Fruit fly (Drosophila melanogaster): Measurements from ENCODE around the gene JTBR.

Gene JTBR

dm6 chr3L:1794943-1795696, 7.5 kb downstream of the JTBR start, which contains the start of the genes alpha-Spec, dlt and Cdc37:
TSS of gene alpha-Spec (minus strand) at chr3L:1795328.
TSS of gene dlt (minus strand) at chr3L:1795328.
TSS of gene Cdc37 (plus strand) at chr3L:1795392.
- TF ChIP-seq CG17801 (GFP tag; optimal IDR thresholded peaks at IDR 0.05; ENCODE audit: partially characterized antibody), result peak; percentile 75

DNA sequence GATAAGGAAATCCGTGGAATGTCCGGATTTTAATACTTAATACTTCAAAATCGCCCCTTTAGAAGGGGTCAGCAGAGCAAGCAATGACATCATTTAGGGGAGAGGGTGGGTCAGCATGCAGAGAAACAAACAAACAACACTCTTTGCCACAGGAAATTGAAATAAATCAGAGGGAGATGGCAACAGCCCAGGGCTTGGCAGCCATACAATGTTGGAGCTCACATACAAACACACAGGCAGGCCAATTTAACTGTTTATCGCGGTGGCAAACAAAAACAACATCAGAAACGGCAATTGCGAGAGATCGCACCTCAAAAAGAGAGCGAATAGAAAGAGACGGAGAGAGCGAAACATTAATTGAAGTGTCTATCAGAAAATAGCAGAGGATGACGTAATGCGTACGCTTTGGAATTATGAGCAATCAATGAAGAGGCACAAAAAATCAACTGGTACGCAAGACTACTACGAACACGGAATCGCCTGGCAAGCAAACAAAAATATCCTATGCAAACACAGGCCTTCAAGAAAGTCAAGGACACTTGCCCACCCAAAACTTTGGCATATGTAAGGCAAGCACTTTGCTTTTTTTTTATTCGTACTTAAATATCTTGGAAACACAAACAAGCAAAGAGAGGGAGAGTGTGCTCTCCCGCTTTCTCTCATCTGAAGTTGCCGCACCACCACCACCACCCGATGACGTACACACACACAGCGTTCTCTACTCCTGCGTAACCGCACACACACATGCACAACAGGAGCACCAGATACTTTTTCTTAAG, 8.3 kb downstream of the JTBR start:
- peak; percentile 3 for TF ChIP-seq CG17801 (GFP tag; optimal IDR thresholded peaks at IDR 0.05; ENCODE audit: partially characterized antibody)

dm6 chr3L:1789339-1789738, 13.3 kb downstream of the JTBR start:
- TF ChIP-seq CG17801 (GFP tag; optimal IDR thresholded peaks at IDR 0.05; ENCODE audit: partially characterized antibody), result no peak

DNA sequence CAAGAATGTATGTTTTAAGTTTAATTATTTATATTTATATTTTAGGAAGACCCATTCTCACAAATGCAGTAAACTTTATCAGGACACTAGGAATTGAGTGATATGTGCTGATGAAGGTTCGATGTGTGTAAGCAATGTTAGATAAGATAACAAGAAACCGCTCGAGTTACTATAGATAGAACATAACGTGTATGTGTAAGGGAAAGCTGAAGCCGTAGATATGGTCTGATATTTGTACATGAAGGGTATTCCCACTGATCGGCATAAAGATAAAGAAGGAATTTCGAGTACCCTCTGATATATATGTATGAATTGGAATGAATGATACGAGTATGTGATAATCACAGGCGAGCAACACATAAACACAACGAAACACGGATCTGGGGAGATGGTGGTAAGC, 18.6 kb downstream of the JTBR start:
- no peak for TF ChIP-seq CG17801 (GFP tag; optimal IDR thresholded peaks at IDR 0.05; ENCODE audit: partially characterized antibody)

DNA sequence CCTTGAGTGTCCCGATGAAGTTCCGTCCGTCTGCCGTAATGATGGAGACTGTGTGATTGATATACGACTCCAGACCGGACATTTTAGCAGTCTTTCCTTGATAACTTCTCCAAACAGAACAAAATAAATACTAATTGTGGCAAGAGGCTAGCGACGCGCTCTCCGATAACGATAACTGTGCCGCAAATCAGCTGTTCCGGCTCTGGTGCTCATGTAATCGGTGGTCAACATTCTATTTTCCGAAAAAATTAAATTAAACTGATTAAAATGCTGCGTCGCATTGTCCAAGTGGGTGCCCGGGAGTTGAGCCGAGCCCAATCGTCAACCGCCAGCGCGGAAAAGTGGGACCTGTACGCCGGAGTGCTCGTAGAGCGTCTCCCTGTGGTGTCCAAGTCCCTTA, 25.4 kb downstream of the JTBR start, which contains the start of the genes CG2021 and mRpL46:
TSS of gene CG2021 (minus strand) at position 163 of the 400 bp plus-strand sequence.
TSS of gene mRpL46 (plus strand) at position 191 of the 400 bp plus-strand sequence.
- no peak for TF ChIP-seq CG17801 (GFP tag; optimal IDR thresholded peaks at IDR 0.05; ENCODE audit: partially characterized antibody)

DNA sequence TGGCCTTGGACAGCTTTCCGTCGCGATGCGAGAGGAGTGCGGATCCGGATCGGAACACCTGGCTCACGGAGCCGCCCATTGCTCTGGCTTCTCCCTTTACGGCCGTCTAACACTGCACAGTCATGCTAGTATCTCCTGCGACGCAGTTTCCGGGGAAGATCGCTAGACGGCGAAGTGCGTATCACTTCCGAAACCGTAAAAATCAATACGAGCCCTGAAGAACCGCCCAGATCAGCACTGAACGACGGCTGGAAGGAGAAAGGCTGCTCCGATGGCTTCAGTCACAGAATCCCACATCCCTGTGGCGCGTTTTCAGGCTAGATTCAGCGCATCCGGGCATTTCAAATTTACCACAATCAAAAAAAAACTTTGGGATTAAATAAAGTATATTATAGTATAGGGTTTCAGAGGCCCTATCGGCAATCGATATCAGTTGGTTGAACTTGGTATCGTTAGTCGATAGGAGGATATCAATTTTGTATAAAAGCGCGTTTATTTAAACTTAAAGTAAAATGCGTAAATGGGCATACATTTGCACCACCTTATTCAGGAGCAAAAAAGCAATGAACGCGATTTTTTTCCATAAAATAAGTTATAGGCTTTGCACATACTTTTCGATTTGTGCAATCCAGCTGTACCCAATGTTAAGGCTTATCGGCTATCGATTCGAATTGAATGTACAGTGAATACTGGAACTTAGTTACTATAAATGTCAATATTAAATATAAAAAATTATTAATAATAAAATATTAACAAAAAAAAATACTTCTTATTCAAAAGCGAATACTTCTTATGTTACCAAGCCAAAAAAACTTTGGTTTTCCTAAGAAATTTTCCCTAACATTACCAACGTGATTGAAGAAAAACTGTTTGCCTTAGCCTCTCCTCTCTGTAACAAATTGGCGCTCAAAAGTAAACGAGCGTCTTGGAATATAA, 27.7 kb downstream of the JTBR start, which contains the start of the genes CG13933 and PolD2:
TSS of gene CG13933 (minus strand) at position 435 of the 936 bp plus-strand sequence.
TSS of gene PolD2 (plus strand) at position 921 of the 936 bp plus-strand sequence.
- TF ChIP-seq CG17801 (GFP tag; optimal IDR thresholded peaks at IDR 0.05; ENCODE audit: partially characterized antibody), result peak; percentile 94

DNA sequence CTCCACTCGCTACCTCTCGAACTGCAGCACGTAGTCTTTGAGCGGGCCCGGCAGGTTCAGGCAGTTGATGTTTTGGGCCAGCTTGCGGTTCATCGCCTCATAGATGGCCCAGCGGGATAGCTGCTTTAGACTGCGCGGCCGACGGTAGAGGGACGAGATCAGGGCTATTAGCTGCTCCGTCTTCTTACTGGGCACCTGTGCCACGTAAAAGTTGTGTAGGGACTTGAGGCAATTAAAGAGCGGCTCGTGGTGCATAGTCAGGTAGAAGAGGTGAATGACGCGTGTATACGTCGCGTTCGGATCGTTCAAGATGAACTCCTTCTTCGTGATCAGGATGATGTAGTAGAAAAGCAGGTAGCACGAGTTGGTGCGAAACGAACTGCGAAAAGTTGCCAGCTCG, 30.1 kb downstream of the JTBR start:
- TF ChIP-seq CG17801 (GFP tag; optimal IDR thresholded peaks at IDR 0.05; ENCODE audit: partially characterized antibody), result no peak

DNA sequence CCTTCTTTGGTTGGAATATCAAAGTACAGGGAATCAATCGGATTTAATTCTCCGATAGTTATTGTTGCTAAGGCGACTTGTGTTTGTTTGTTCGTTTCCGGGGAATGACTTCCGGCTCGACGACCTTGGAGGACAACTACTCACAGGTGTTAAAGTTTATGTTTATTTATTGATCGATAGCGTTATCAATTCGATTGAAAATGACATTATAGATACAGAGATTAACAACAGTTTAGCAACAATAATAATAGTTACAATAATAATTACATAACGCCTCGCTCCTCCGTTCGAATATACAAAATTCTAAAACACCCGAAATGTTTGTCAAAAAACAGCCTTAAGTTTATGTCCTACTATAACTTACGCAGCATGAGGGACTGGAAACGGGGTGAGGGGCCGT, 31.0 kb downstream of the JTBR start, which contains the start of gene Dhc62B:
TSS of gene Dhc62B (minus strand) at position 101 of the 400 bp plus-strand sequence.
- no peak for TF ChIP-seq CG17801 (GFP tag; optimal IDR thresholded peaks at IDR 0.05; ENCODE audit: partially characterized antibody)

DNA sequence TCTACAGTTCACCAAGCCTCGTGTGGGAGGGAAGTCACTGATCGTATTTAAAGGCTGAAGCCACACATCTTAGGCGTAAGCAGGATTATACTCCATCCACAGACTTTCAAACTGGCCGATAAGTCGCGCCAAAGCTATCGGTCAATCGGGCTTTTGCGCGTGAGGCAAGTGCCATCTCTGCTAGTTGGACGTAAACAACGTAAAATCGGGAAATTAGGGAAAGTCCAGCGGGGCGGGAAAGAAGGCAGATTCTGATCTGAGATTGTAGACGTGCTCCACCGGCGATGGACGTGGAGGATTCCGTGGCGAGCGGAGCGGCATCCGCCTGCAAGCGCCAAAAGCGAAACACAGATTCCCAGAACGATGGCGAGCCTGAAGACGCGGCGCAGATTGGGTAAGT, 46.5 kb downstream of the JTBR start, which contains the start of gene CG8001:
TSS of gene CG8001 (plus strand) at position 17 of the 400 bp plus-strand sequence.
- TF ChIP-seq CG17801 (GFP tag; optimal IDR thresholded peaks at IDR 0.05; ENCODE audit: partially characterized antibody), result no peak

DNA sequence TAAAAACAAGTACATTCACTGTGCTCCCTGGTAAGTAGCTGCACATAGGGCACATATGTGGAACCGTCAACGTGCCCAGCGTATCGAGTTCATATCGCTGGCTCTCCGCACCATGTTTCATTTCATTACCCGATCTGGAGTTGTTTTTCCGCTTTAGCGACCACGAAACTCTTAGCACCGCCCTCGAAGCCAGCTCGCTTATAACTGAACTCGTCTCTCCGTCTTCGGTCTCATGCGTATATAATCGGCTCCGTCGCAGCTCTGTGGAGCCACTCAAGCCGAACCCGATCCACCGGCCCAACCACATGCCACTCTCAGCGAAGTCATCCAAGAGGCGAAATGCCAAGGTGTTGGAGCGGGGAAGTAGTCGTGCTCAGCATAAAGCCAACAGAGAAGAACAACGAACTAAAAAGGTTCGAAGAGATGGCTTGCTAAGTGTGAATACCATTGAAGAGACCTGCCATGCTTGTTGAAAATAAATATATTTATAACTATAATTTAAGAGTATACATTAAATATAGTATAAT, 47.1 kb downstream of the JTBR start, which contains the start of gene Cht2:
TSS of gene Cht2 (minus strand) at position 477 of the 527 bp plus-strand sequence.
- TF ChIP-seq CG17801 (GFP tag; optimal IDR thresholded peaks at IDR 0.05; ENCODE audit: partially characterized antibody), result peak; percentile 56

DNA sequence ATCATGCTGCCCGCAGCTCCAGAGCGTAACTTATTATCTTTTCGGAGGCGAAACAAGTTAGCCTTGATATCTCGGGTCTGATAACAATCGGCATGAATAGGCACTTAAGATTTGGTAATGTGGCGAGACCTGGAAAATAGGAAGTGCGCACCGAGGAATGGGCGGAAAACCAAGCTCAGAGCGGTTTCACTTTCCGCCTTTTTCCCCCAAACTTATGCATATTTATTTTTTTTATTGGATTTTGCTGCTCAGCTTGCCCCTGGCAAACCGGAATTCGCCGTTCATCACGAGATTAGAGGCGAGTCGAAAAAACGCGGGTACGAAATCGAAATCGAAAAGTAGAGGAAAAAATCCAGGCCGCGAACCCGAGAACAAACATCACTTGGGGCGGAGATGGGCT, 47.7 kb downstream of the JTBR start:
- no peak for TF ChIP-seq CG17801 (GFP tag; optimal IDR thresholded peaks at IDR 0.05; ENCODE audit: partially characterized antibody)

- TF ChIP-seq CG17801 (GFP tag; optimal IDR thresholded peaks at IDR 0.05; ENCODE audit: partially characterized antibody), result no peak
Measured at dm6 chr3L:1754262-1754661, 48.4 kb downstream of the JTBR start.

Measured in ovary, adult (tissue).